Worm (Caenorhabditis elegans) whole organism, L2 larva: ENCODE results near the gene mth-2.

Source experiments
- R02D3.7 ChIP-seq: fragments of 150-350 bp; optimal IDR thresholded peaks from 2 replicates; lab custom pipeline; 2014; ENCODE audit warnings: missing biosample characterization, missing genetic modification characterization
- aly-2 ChIP-seq: fragments of 150-350 bp; optimal IDR thresholded peaks from 2 replicates; lab custom pipeline; 2014; ENCODE audit warnings: missing biosample characterization, missing genetic modification characterization
- ama-1 ChIP-seq: fragments of 150-350 bp; optimal IDR thresholded peaks from 2 replicates; lab custom pipeline; 2018; ENCODE audit warnings: inconsistent platforms
- ceh-16 ChIP-seq: fragments of 150-350 bp; optimal IDR thresholded peaks from 2 replicates; lab custom pipeline; 2014; ENCODE audit warnings: missing biosample characterization, missing genetic modification characterization
- elt-1 ChIP-seq: fragments of 150-350 bp; optimal IDR thresholded peaks from 2 replicates; lab custom pipeline; 2014; ENCODE audit warnings: missing biosample characterization, missing genetic modification characterization
- fos-1 ChIP-seq: fragments of 150-350 bp; optimal IDR thresholded peaks from 2 replicates; lab custom pipeline; 2014; ENCODE audit warnings: missing biosample characterization, missing genetic modification characterization
- lin-13 ChIP-seq: fragments of 150-350 bp; optimal IDR thresholded peaks from 2 replicates; lab custom pipeline; 2014; ENCODE audit warnings: missing biosample characterization, missing genetic modification reagents, missing genetic modification characterization
- mdl-1 ChIP-seq, 2 experiments: fragments of 150-350 bp in 1 of 2; sonication (generic microtip) in 1 of 2; optimal IDR thresholded peaks; 2 replicates each; lab custom pipeline; 2017; ENCODE audit warnings: missing biosample characterization in 2 of 2, missing genetic modification characterization in 2 of 2
- nhr-237 ChIP-seq: fragments of 150-350 bp; optimal IDR thresholded peaks from 2 replicates; lab custom pipeline; 2014; ENCODE audit warnings: missing biosample characterization, missing genetic modification characterization
- skn-1 ChIP-seq: sonication (generic microtip); optimal IDR thresholded peaks from 2 replicates; lab custom pipeline; 2017; ENCODE audit warnings: missing biosample characterization, missing genetic modification characterization
- unc-62 ChIP-seq: fragments of 150-350 bp; optimal IDR thresholded peaks from 2 replicates; lab custom pipeline; 2014; ENCODE audit warnings: missing biosample characterization, missing genetic modification reagents, missing genetic modification characterization
- zag-1 ChIP-seq: fragments of 150-350 bp; optimal IDR thresholded peaks from 2 replicates; lab custom pipeline; 2014; ENCODE audit warnings: missing biosample characterization, missing genetic modification characterization
- ztf-1 ChIP-seq: fragments of 200-800 bp; sonication (Bioruptor generic); conservative IDR thresholded peaks from 2 replicates; pipeline ENCODE4 v1.3.6; 2022; ENCODE audit warnings: missing genetic modification characterization, missing compliant biosample characterization

- TF ChIP-seq mdl-1 (tag; optimal IDR thresholded peaks at IDR 0.05; lab: Kevin White, UChicago), result no peak
- no peak for TF ChIP-seq skn-1 (tag; lab: Kevin White, UChicago)
- TF ChIP-seq ama-1 (lab: Kevin White, UChicago), result no peak
- no peak for TF ChIP-seq elt-1 (tag; lab: Kevin White, UChicago)
- no peak for TF ChIP-seq zag-1
- no peak for TF ChIP-seq fos-1 (tag; lab: Kevin White, UChicago)
- TF ChIP-seq nhr-237, result no peak
- TF ChIP-seq aly-2 (tag; lab: Kevin White, UChicago), result no peak
- TF ChIP-seq lin-13 (GFP tag; lab: Kevin White, UChicago), result no peak
- TF ChIP-seq ztf-1 (GFP tag; lab: Robert Waterston, UW), result no peak
- no peak for TF ChIP-seq ceh-16
- TF ChIP-seq unc-62, result no peak
- TF ChIP-seq R02D3.7 (tag; lab: Kevin White, UChicago), result no peak
These were observed 41.2 kb downstream of the mth-2 start for ce11 chrII:4152864-4153263.
